Fruit fly (Drosophila melanogaster) S2 (cell line): ENCODE data around the gene CG10550.
A peak's percentile ranks its signal among the peaks of the same experiment; 100 is the strongest.

ENCODE experiments used
- CG8478 ChIP-seq: fragments of >200 bp; optimal IDR thresholded peaks from 2 replicates; lab custom pipeline; 2018
- CTCF ChIP-seq, 2 experiments: fragments of >200 bp; optimal IDR thresholded peaks; 2 replicates each; lab custom pipeline; 2018

Gene CG10550

dm6 chr3R:25281165-25281564 lies 27.0 kb downstream of the CG10550 start, which contains the start of gene CG11892:
TSS of gene CG11892 (plus strand) at chr3R:25281548.
- TF ChIP-seq CG8478 (lab: Kevin White, UChicago), result no peak
- TF ChIP-seq CTCF (optimal IDR thresholded peaks at IDR 0.05; lab: Kevin White, UChicago), result no peak

dm6 chr3R:25279796-25280350 lies 28.3 kb downstream of the CG10550 start, which contains the start of gene CG10514:
TSS of gene CG10514 (minus strand) at chr3R:25279846.
- no peak for TF ChIP-seq CTCF (optimal IDR thresholded peaks at IDR 0.05; lab: Kevin White, UChicago)
- no peak for TF ChIP-seq CG8478 (lab: Kevin White, UChicago)

- no peak for TF ChIP-seq CTCF (optimal IDR thresholded peaks at IDR 0.05; lab: Kevin White, UChicago)
- no peak for TF ChIP-seq CG8478 (lab: Kevin White, UChicago)
Measured at dm6 chr3R:25277112-25277511, 31.1 kb downstream of the CG10550 start, which contains the start of gene CG10513. TSS of gene CG10513 (minus strand) at chr3R:25277212.

- TF ChIP-seq CG8478 (lab: Kevin White, UChicago) (no peak), CTCF (optimal IDR thresholded peaks at IDR 0.05; lab: Kevin White, UChicago) (no peak)
Measured at dm6 chr3R:25275276-25275675, 32.9 kb downstream of the CG10550 start.

- no peak for TF ChIP-seq CG8478 (lab: Kevin White, UChicago)
- no peak for TF ChIP-seq CTCF (optimal IDR thresholded peaks at IDR 0.05; lab: Kevin White, UChicago)
Measured at dm6 chr3R:25273537-25273936, 34.7 kb downstream of the CG10550 start, which contains the start of gene CG11878. TSS of gene CG11878 (plus strand) at chr3R:25273837.

- TF ChIP-seq CTCF (optimal IDR thresholded peaks at IDR 0.05; lab: Kevin White, UChicago) (no peak), CG8478 (lab: Kevin White, UChicago) (no peak)
Measured at dm6 chr3R:25269909-25270308, 38.3 kb downstream of the CG10550 start, which contains the start of the genes CG11889 and CG11891. TSS of gene CG11889 (plus strand) at chr3R:25270209. TSS of gene CG11891 (plus strand) at chr3R:25270209.

- TF ChIP-seq CG8478 (lab: Kevin White, UChicago) (no peak), CTCF (optimal IDR thresholded peaks at IDR 0.05; lab: Kevin White, UChicago) (no peak)
Measured at dm6 chr3R:25266751-25267150, 41.4 kb downstream of the CG10550 start.

dm6 chr3R:25265589-25266201 lies 42.5 kb downstream of the CG10550 start, which contains the start of the genes GlnRS and RIOK2:
TSS of gene GlnRS (minus strand) at chr3R:25265721.
TSS of gene RIOK2 (plus strand) at chr3R:25265844.
- TF ChIP-seq CG8478 (lab: Kevin White, UChicago) (no peak), CTCF (optimal IDR thresholded peaks at IDR 0.05; lab: Kevin White, UChicago) (peak; percentile 0 to 51)

dm6 chr3R:25262322-25262761 lies 45.8 kb downstream of the CG10550 start, which contains the start of the genes Kdsr and CG11858:
TSS of gene Kdsr (minus strand) at chr3R:25262498.
TSS of gene CG11858 (plus strand) at chr3R:25262741.
- TF ChIP-seq CTCF (optimal IDR thresholded peaks at IDR 0.05; lab: Kevin White, UChicago) (no peak), CG8478 (lab: Kevin White, UChicago) (no peak)

dm6 chr3R:25260670-25261069 lies 47.5 kb downstream of the CG10550 start:
- TF ChIP-seq CG8478 (lab: Kevin White, UChicago) (no peak), CTCF (optimal IDR thresholded peaks at IDR 0.05; lab: Kevin White, UChicago) (no peak)

- TF ChIP-seq CG8478 (lab: Kevin White, UChicago) (no peak), CTCF (optimal IDR thresholded peaks at IDR 0.05; lab: Kevin White, UChicago) (peak; percentile 7 to 17)
Measured at dm6 chr3R:25258628-25259240, 49.5 kb downstream of the CG10550 start, which contains the start of gene CG11857. TSS of gene CG11857 (plus strand) at chr3R:25258898.
